Worm (Caenorhabditis elegans): ENCODE results near the gene C06E4.6.

C06E4.6 gene

ce11 chrIV:7258253-7258652 lies at the start of gene C06E4.6:
Gene C06E4.6, minus strand, starts transcription at chrIV:7258303.
- TF ChIP-seq dsc-1 (tag; optimal IDR thresholded peaks at IDR 0.05), result peak; percentile 52
- TF ChIP-seq rnt-1 (tag; optimal IDR thresholded peaks at IDR 0.05), result peak; percentile 19
- no peak for TF ChIP-seq nhr-84 (tag; optimal IDR thresholded peaks at IDR 0.05)
- TF ChIP-seq unc-130 (tag; optimal IDR thresholded peaks at IDR 0.05), result no peak
- TF ChIP-seq ceh-82 (tag; optimal IDR thresholded peaks at IDR 0.05), result peak in 1 of 3 experiments; percentile 10
- peak; percentile 28 to 40 for TF ChIP-seq efl-1 (optimal IDR thresholded peaks at IDR 0.05)
- peak in 1 of 2 experiments; percentile 12 for TF ChIP-seq efl-1 (GFP tag; optimal IDR thresholded peaks at IDR 0.05 in 1 of 2)
- TF ChIP-seq nhr-237 (tag; optimal IDR thresholded peaks at IDR 0.05), result peak; percentile 18
- peak; percentile 32 for TF ChIP-seq snu-23 (GFP tag; optimal IDR thresholded peaks at IDR 0.05)
- peak; percentile 28 for TF ChIP-seq nhr-20 (tag; optimal IDR thresholded peaks at IDR 0.05)
- peak; percentile 11 for TF ChIP-seq nhr-47 (tag; optimal IDR thresholded peaks at IDR 0.05)
- TF ChIP-seq nhr-19 (GFP tag; conservative IDR thresholded peaks at IDR 0.05), result peak; percentile 30
- TF ChIP-seq lin-35 (GFP tag; optimal IDR thresholded peaks at IDR 0.05), result peak in 1 of 2 experiments; percentile 34
- peak; percentile 70 for TF ChIP-seq nhr-85 (tag)
- TF ChIP-seq fkh-8 (tag; optimal IDR thresholded peaks at IDR 0.05), result peak; percentile 43
- no peak for TF ChIP-seq C34B4.2 (tag; optimal IDR thresholded peaks at IDR 0.05)
- TF ChIP-seq lin-14 (GFP tag; optimal IDR thresholded peaks at IDR 0.05), result peak; percentile 77
- peak; percentile 10 for TF ChIP-seq elt-2 (tag; optimal IDR thresholded peaks at IDR 0.05)
- no peak for TF ChIP-seq pax-3 (tag; optimal IDR thresholded peaks at IDR 0.05)
- no peak for TF ChIP-seq ztf-11 (tag; optimal IDR thresholded peaks at IDR 0.05)
- peak; percentile 37 for TF ChIP-seq blmp-1 (tag; optimal IDR thresholded peaks at IDR 0.05)
- no peak for TF ChIP-seq hpl-2 (GFP tag; optimal IDR thresholded peaks at IDR 0.05)
- peak; percentile 50 for TF ChIP-seq nhr-71 (tag; optimal IDR thresholded peaks at IDR 0.05)

DNA sequence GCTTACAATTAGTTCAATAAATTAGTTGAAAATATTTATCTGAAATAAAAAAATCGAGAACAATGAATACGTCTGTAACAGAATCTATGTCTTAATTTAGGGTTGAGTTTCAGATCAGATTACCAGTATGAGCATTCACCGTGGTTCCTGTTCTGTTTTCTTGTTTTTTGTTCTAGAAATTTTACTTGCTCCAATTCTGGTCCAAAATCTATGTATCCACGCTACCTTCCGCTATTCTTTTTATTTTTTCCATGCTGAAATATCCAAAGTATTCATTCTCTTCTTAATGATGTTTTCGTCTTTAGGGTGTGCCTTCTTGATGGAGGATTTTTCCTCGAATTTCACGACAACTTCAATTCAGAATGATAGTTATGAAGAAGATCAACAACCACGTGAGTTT lies 47.2 kb upstream of the C06E4.6 start, which contains the start of gene npr-27:
TSS of gene npr-27 (plus strand) at position 301 of the 400 bp plus-strand sequence.
- no peak for TF ChIP-seq sptf-1 (tag; optimal IDR thresholded peaks at IDR 0.05)
- no peak for TF ChIP-seq fkh-8 (tag; optimal IDR thresholded peaks at IDR 0.05)
- TF ChIP-seq elt-2 (tag; optimal IDR thresholded peaks at IDR 0.05), result no peak
- TF ChIP-seq nhr-11 (tag; optimal IDR thresholded peaks at IDR 0.05), result no peak
- TF ChIP-seq ceh-82 (tag; optimal IDR thresholded peaks at IDR 0.05), result no peak
- TF ChIP-seq Y116A8C.19 (tag; optimal IDR thresholded peaks at IDR 0.05; ENCODE audit: borderline replicate concordance), result no peak
- no peak for TF ChIP-seq nhr-85 (tag)
- TF ChIP-seq pag-3 (tag; optimal IDR thresholded peaks at IDR 0.05; ENCODE audit: borderline replicate concordance, insufficient read depth), result no peak
- TF ChIP-seq blmp-1 (tag; optimal IDR thresholded peaks at IDR 0.05), result no peak
- no peak for TF ChIP-seq efl-3 (GFP tag; optimal IDR thresholded peaks at IDR 0.05)
- no peak for TF ChIP-seq snu-23 (GFP tag; optimal IDR thresholded peaks at IDR 0.05)
- TF ChIP-seq ceh-88 (GFP tag; IDR thresholded peaks at IDR 0.05), result no peak
- TF ChIP-seq nhr-20 (tag; optimal IDR thresholded peaks at IDR 0.05), result no peak
- TF ChIP-seq skn-1 (tag; optimal IDR thresholded peaks at IDR 0.05), result no peak
- no peak for TF ChIP-seq zag-1 (tag; optimal IDR thresholded peaks at IDR 0.05)
- no peak for TF ChIP-seq hlh-17 (GFP tag; optimal IDR thresholded peaks at IDR 0.05; ENCODE audit: borderline replicate concordance)
- TF ChIP-seq nhr-90 (tag; optimal IDR thresholded peaks at IDR 0.05; ENCODE audit: poor library complexity), result no peak
- TF ChIP-seq ceh-90 (tag; optimal IDR thresholded peaks at IDR 0.05), result no peak
- no peak for TF ChIP-seq mab-9 (GFP tag; IDR thresholded peaks at IDR 0.05)
- no peak for TF ChIP-seq nhr-77 (tag; optimal IDR thresholded peaks at IDR 0.05)

DNA sequence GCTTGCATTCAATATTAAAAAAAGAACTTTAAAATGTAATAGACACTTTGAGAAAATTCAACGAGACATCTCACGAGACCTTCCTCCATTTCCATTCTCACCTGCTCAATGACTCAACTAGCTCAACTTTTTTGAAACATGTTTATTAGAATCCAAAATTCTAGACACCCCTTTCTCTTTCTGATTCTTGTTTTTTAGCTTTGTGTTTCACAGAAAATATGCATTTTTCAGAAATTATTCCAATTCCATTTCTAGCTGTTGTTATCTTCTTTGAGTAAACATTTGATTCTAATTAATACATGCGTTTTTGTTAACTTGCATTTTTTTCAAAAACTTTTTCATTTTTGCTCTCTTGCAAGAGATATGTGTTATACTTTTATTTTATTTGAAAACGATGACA lies 43.4 kb upstream of the C06E4.6 start:
- TF ChIP-seq nhr-71 (tag; optimal IDR thresholded peaks at IDR 0.05) (peak; percentile 35), dsc-1 (tag; optimal IDR thresholded peaks at IDR 0.05) (no peak), hlh-4 (tag; optimal IDR thresholded peaks at IDR 0.05) (peak; percentile 69), fkh-8 (tag; optimal IDR thresholded peaks at IDR 0.05) (peak; percentile 60)

- TF ChIP-seq fkh-4 (tag; optimal IDR thresholded peaks at IDR 0.05; ENCODE audit: borderline replicate concordance), result no peak
- TF ChIP-seq lin-14 (GFP tag; optimal IDR thresholded peaks at IDR 0.05), result no peak
- no peak for TF ChIP-seq xbp-1 (tag; optimal IDR thresholded peaks at IDR 0.05)
- no peak for TF ChIP-seq nhr-77 (tag; optimal IDR thresholded peaks at IDR 0.05)
- no peak for TF ChIP-seq efl-3 (GFP tag; optimal IDR thresholded peaks at IDR 0.05)
- no peak for TF ChIP-seq lir-3 (tag; optimal IDR thresholded peaks at IDR 0.05; ENCODE audit: poor library complexity)
- no peak for TF ChIP-seq nhr-28 (tag; optimal IDR thresholded peaks at IDR 0.05)
- no peak for TF ChIP-seq ceh-63 (GFP tag; optimal IDR thresholded peaks at IDR 0.05)
- TF ChIP-seq unc-130 (tag; optimal IDR thresholded peaks at IDR 0.05), result no peak
- no peak for TF ChIP-seq unc-30 (tag; optimal IDR thresholded peaks at IDR 0.05)
- no peak for TF ChIP-seq hlh-4 (tag; optimal IDR thresholded peaks at IDR 0.05)
- TF ChIP-seq blmp-1 (tag; optimal IDR thresholded peaks at IDR 0.05), result no peak
- TF ChIP-seq hpl-2 (GFP tag; optimal IDR thresholded peaks at IDR 0.05), result no peak
- TF ChIP-seq mef-2 (tag; optimal IDR thresholded peaks at IDR 0.05), result no peak
- no peak for TF ChIP-seq Y116A8C.19 (tag; optimal IDR thresholded peaks at IDR 0.05; ENCODE audit: borderline replicate concordance)
- no peak for TF ChIP-seq elt-3 (tag; optimal IDR thresholded peaks at IDR 0.05)
- TF ChIP-seq ama-1 (optimal IDR thresholded peaks at IDR 0.05), result no peak
- no peak for TF ChIP-seq egl-13 (tag; optimal IDR thresholded peaks at IDR 0.05)
Observed at ce11 chrIV:7294121-7294520, 36.0 kb upstream of the C06E4.6 start, which contains the start of gene F42C5.5. Gene F42C5.5, minus strand, starts transcription at chrIV:7294221.
